Fruit fly (Drosophila melanogaster): Measurements from ENCODE around the gene Hr78.

- TF ChIP-seq D1 (tag; optimal IDR thresholded peaks at IDR 0.05) (no peak), gl (tag; optimal IDR thresholded peaks at IDR 0.05) (no peak), CG8301 (tag; optimal IDR thresholded peaks at IDR 0.05) (no peak), CG34367 (tag; optimal IDR thresholded peaks at IDR 0.05) (no peak), CG8159 (tag; optimal IDR thresholded peaks at IDR 0.05) (no peak), CG10348 (GFP tag; IDR thresholded peaks at IDR 0.05) (no peak), EcR (GFP tag; optimal IDR thresholded peaks at IDR 0.05) (no peak), rn (GFP tag; IDR thresholded peaks at IDR 0.05) (no peak), Pif1B (GFP tag; optimal IDR thresholded peaks at IDR 0.05) (no peak), CG4496 (GFP tag; IDR thresholded peaks at IDR 0.05) (no peak), CG15710 (tag; optimal IDR thresholded peaks at IDR 0.05) (no peak), fd96Ca (GFP tag; IDR thresholded peaks at IDR 0.05) (no peak), CG9948 (tag; optimal IDR thresholded peaks at IDR 0.05) (no peak)
These were observed 48.0 kb downstream of the Hr78 start for dm6 chr3L:21449336-21449735.

Data from whole organism, pupa.